Worm (Caenorhabditis elegans) whole organism, L4 larva: ENCODE results near the gene C16D9.1.

ENCODE experiments used
- D1046.2 ChIP-seq: fragments of 200-800 bp; sonication (Bioruptor generic); IDR thresholded peaks from 2 replicates; pipeline ENCODE4 v1.3.6; 2022; ENCODE audit warnings: missing genetic modification characterization, missing compliant biosample characterization
- F10B5.3 ChIP-seq: sonication (generic microtip); optimal IDR thresholded peaks from 2 replicates; lab custom pipeline; 2016; ENCODE audit warnings: mild to moderate bottlenecking, missing genetic modification characterization, missing compliant biosample characterization
- F37D6.2 ChIP-seq: sonication (generic microtip); optimal IDR thresholded peaks from 2 replicates; lab custom pipeline; 2016; ENCODE audit warnings: mild to moderate bottlenecking, missing genetic modification characterization, missing compliant biosample characterization
- F49E8.2 ChIP-seq: sonication (generic microtip); optimal IDR thresholded peaks from 2 replicates; lab custom pipeline; 2016; ENCODE audit warnings: missing compliant biosample characterization, mild to moderate bottlenecking, missing genetic modification characterization, borderline replicate concordance
- R02D3.7 ChIP-seq: fragments of 150-350 bp; sonication (generic microtip); optimal IDR thresholded peaks from 3 replicates; lab custom pipeline; 2014; ENCODE audit warnings: missing biosample characterization, missing genetic modification characterization
- Y75B8A.6 ChIP-seq: fragments of 200-800 bp; sonication (Bioruptor generic); IDR thresholded peaks from 2 replicates; pipeline ENCODE4 v1.3.6; 2022; ENCODE audit warnings: missing genetic modification reagents, missing genetic modification characterization, missing compliant biosample characterization
- ZK546.5 ChIP-seq, 2 experiments: sonication (generic microtip); optimal IDR thresholded peaks; 2 replicates each; lab custom pipeline; 2017; ENCODE audit warnings: missing biosample characterization in 2 of 2, missing genetic modification characterization in 2 of 2
- aha-1 ChIP-seq: fragments of 150-350 bp; peaks from one replicate; lab custom pipeline; 2014; ENCODE audit warnings: missing biosample characterization, missing genetic modification characterization
- ama-1 ChIP-seq: fragments of 150-350 bp; optimal IDR thresholded peaks from 2 replicates; lab custom pipeline; 2014; ENCODE audit warnings: inconsistent platforms, mixed read lengths
- attf-4 ChIP-seq: sonication (generic microtip); optimal IDR thresholded peaks from 3 replicates; lab custom pipeline; 2017; ENCODE audit warnings: missing biosample characterization, missing genetic modification characterization
- ceh-20 ChIP-seq: fragments of 200-800 bp; sonication (Bioruptor generic); IDR thresholded peaks from 2 replicates; pipeline ENCODE4 v1.3.6; 2022; ENCODE audit warnings: missing genetic modification reagents, missing genetic modification characterization, missing compliant biosample characterization
- ctbp-1 ChIP-seq: fragments of 200-800 bp; sonication (Bioruptor generic); IDR thresholded peaks from 2 replicates; pipeline ENCODE4 v1.3.6; 2022; ENCODE audit warnings: missing genetic modification reagents, missing genetic modification characterization, missing compliant biosample characterization
- daf-16 ChIP-seq, 3 experiments: sonication (generic microtip); optimal IDR thresholded peaks; 2 replicates each; lab custom pipeline; 2016 to 2017; ENCODE audit warnings: missing genetic modification characterization in 3 of 3, missing genetic modification reagents in 3 of 3, mild to moderate bottlenecking in 2 of 3, missing compliant biosample characterization in 2 of 3, missing biosample characterization in 1 of 3, moderate library complexity in 1 of 3
- daf-19 ChIP-seq: fragments of 200-800 bp; sonication (Bioruptor generic); conservative IDR thresholded peaks from 2 replicates; pipeline ENCODE4 v1.3.6; 2022; ENCODE audit warnings: missing genetic modification characterization, missing compliant biosample characterization
- dmd-6 ChIP-seq: fragments of 200-800 bp; sonication (Bioruptor generic); IDR thresholded peaks from 2 replicates; pipeline ENCODE4 v1.3.6; 2022; ENCODE audit warnings: missing genetic modification reagents, missing genetic modification characterization, missing compliant biosample characterization
- dve-1 ChIP-seq: sonication (generic microtip); optimal IDR thresholded peaks from 2 replicates; lab custom pipeline; 2017; ENCODE audit warnings: antibody characterized with exemption, mild to moderate bottlenecking, missing genetic modification characterization, missing compliant biosample characterization; ENCODE audit not compliant: insufficient read depth
- fos-1 ChIP-seq: fragments of 150-350 bp; optimal IDR thresholded peaks from 2 replicates; lab custom pipeline; 2014; ENCODE audit warnings: missing biosample characterization, missing genetic modification characterization
- hif-1 ChIP-seq, 2 experiments: sonication (generic microtip); optimal IDR thresholded peaks; 2 replicates each; lab custom pipeline; 2016 to 2017; ENCODE audit warnings: missing compliant biosample characterization in 2 of 2, missing genetic modification characterization in 2 of 2, missing genetic modification reagents in 2 of 2, missing genotype in 2 of 2, mild to moderate bottlenecking in 1 of 2
- hlh-11 ChIP-seq: fragments of 200-800 bp; sonication (Bioruptor generic); optimal IDR thresholded peaks from 2 replicates; lab custom pipeline; 2018; ENCODE audit warnings: mild to moderate bottlenecking, missing genetic modification characterization, missing compliant biosample characterization
- hlh-30 ChIP-seq: sonication (generic microtip); optimal IDR thresholded peaks from 2 replicates; lab custom pipeline; 2017; ENCODE audit warnings: antibody characterized with exemption, mild to moderate bottlenecking, missing genetic modification characterization, missing compliant biosample characterization; ENCODE audit not compliant: insufficient read depth
- lin-1 ChIP-seq: fragments of 200-800 bp; sonication (Bioruptor generic); IDR thresholded peaks from 2 replicates; pipeline ENCODE4 v1.3.6; 2022; ENCODE audit warnings: missing genetic modification reagents, missing genetic modification characterization, missing compliant biosample characterization
- lin-15B ChIP-seq: fragments of 150-350 bp; sonication (generic microtip); optimal IDR thresholded peaks from 3 replicates; lab custom pipeline; 2014; ENCODE audit warnings: missing biosample characterization, missing genetic modification characterization
- mdt-29 ChIP-seq: fragments of 200-800 bp; sonication (Bioruptor generic); IDR thresholded peaks from 2 replicates; pipeline ENCODE4 v1.3.6; 2022; ENCODE audit warnings: missing genetic modification reagents, missing genetic modification characterization, missing compliant biosample characterization
- mep-1 ChIP-seq: fragments of 150-350 bp; sonication (generic microtip); optimal IDR thresholded peaks from 3 replicates; lab custom pipeline; 2014; ENCODE audit warnings: missing biosample characterization, missing genetic modification characterization
- nhr-10 ChIP-seq: fragments of 150-350 bp; optimal IDR thresholded peaks from 2 replicates; lab custom pipeline; 2014; ENCODE audit warnings: missing biosample characterization, missing genetic modification characterization
- nhr-102 ChIP-seq: sonication (generic microtip); optimal IDR thresholded peaks from 2 replicates; lab custom pipeline; 2016; ENCODE audit warnings: mild to moderate bottlenecking, missing genetic modification characterization, moderate library complexity, missing compliant biosample characterization
- nhr-11 ChIP-seq: fragments of 150-350 bp; optimal IDR thresholded peaks from 2 replicates; lab custom pipeline; 2014; ENCODE audit warnings: missing biosample characterization, missing genetic modification characterization
- nhr-25 ChIP-seq: sonication (generic microtip); optimal IDR thresholded peaks from 2 replicates; lab custom pipeline; 2017; ENCODE audit warnings: missing genetic modification characterization, mild to moderate bottlenecking, missing compliant biosample characterization, antibody characterized with exemption, moderate library complexity, borderline replicate concordance; ENCODE audit not compliant: insufficient read depth
- nhr-48 ChIP-seq: sonication (generic microtip); optimal IDR thresholded peaks from 2 replicates; lab custom pipeline; 2016; ENCODE audit warnings: mild to moderate bottlenecking, missing genetic modification characterization, missing compliant biosample characterization
- nhr-6 ChIP-seq: fragments of 150-350 bp; optimal IDR thresholded peaks from 2 replicates; lab custom pipeline; 2014; ENCODE audit warnings: missing biosample characterization, missing genetic modification characterization
- nhr-77 ChIP-seq: fragments of 150-350 bp; optimal IDR thresholded peaks from 2 replicates; lab custom pipeline; 2014; ENCODE audit warnings: missing biosample characterization, missing genetic modification characterization
- pha-4 ChIP-seq, 2 experiments: fragments of 150-350 bp in 1 of 2; fragments of 200-800 bp in 1 of 2; sonication (Bioruptor generic) in 1 of 2; IDR thresholded peaks in 1 of 2; optimal IDR thresholded peaks in 1 of 2; 2 replicates each; pipeline versions ENCODE4 v1.3.6 to Lab custom; 2014 to 2022; ENCODE audit warnings: missing genetic modification characterization in 2 of 2, missing genetic modification reagents in 2 of 2, missing biosample characterization in 1 of 2, missing compliant biosample characterization in 1 of 2
- php-3 ChIP-seq: fragments of 200-800 bp; sonication (Bioruptor generic); IDR thresholded peaks from 2 replicates; pipeline ENCODE4 v1.3.6; 2022; ENCODE audit warnings: missing genetic modification reagents, missing genetic modification characterization, missing compliant biosample characterization
- pqm-1 ChIP-seq: sonication (generic microtip); optimal IDR thresholded peaks from 2 replicates; lab custom pipeline; 2017; ENCODE audit warnings: missing biosample characterization, missing genetic modification characterization
- rbr-2 ChIP-seq: sonication (generic microtip); optimal IDR thresholded peaks from 2 replicates; lab custom pipeline; 2016; ENCODE audit warnings: missing genotype, missing genetic modification characterization, missing compliant biosample characterization
- saeg-2 ChIP-seq: fragments of 200-800 bp; sonication (Bioruptor generic); IDR thresholded peaks from 2 replicates; pipeline ENCODE4 v1.3.6; 2022; ENCODE audit warnings: missing genetic modification reagents, missing genetic modification characterization, missing compliant biosample characterization
- sdz-12 ChIP-seq: fragments of 200-800 bp; sonication (Bioruptor generic); optimal IDR thresholded peaks from 2 replicates; lab custom pipeline; 2018; ENCODE audit warnings: mild to moderate bottlenecking, missing genetic modification characterization, missing compliant biosample characterization
- tag-97 ChIP-seq: fragments of 200-800 bp; sonication (Bioruptor generic); IDR thresholded peaks from 2 replicates; pipeline ENCODE4 v1.3.6; 2022; ENCODE audit warnings: missing genetic modification characterization, missing compliant biosample characterization
- tra-1 ChIP-seq: fragments of 200-800 bp; sonication (Bioruptor generic); IDR thresholded peaks from 2 replicates; pipeline ENCODE4 v1.3.6; 2022; ENCODE audit warnings: missing genetic modification reagents, missing genetic modification characterization, missing compliant biosample characterization
- unc-62 ChIP-seq, 3 experiments: fragments of 150-350 bp in 1 of 3; sonication (generic microtip); optimal IDR thresholded peaks in 2 of 3; peaks in 1 of 3; 1 replicate in 1 of 3; 2 replicates in 2 of 3; lab custom pipeline; 2014 to 2017; ENCODE audit warnings: missing biosample characterization in 3 of 3, missing genetic modification characterization in 3 of 3, missing genetic modification reagents in 3 of 3, missing genotype in 1 of 3
- vab-7 ChIP-seq: fragments of 200-800 bp; sonication (Bioruptor generic); IDR thresholded peaks from 2 replicates; pipeline ENCODE4 v1.3.6; 2022; ENCODE audit warnings: missing genetic modification reagents, missing genetic modification characterization, missing compliant biosample characterization
- zag-1 ChIP-seq: fragments of 150-350 bp; optimal IDR thresholded peaks from 2 replicates; lab custom pipeline; 2014; ENCODE audit warnings: missing biosample characterization, missing genetic modification characterization
- ztf-11 ChIP-seq: fragments of 150-350 bp; optimal IDR thresholded peaks from 2 replicates; lab custom pipeline; 2014; ENCODE audit warnings: missing biosample characterization, missing genetic modification characterization

The C16D9.1 gene

ce11 chrV:8268902-8269301, 9.8 kb downstream of the C16D9.1 start, which contains the start of the genes asp-6 and asp-12 (continued):
- TF ChIP-seq daf-16 (GFP tag; optimal IDR thresholded peaks at IDR 0.05; lab: Kevin White, UChicago) (no peak), daf-16 (tag; optimal IDR thresholded peaks at IDR 0.05; lab: Kevin White, UChicago) (peak; percentile 64), fos-1 (tag; lab: Kevin White, UChicago) (no peak), ctbp-1 (GFP tag; lab: Robert Waterston, UW) (no peak), unc-62 (GFP tag; optimal IDR thresholded peaks at IDR 0.05 in 1 of 2; lab: Kevin White, UChicago) (peak in 1 of 2 experiments; percentile 12), unc-62 (tag; optimal IDR thresholded peaks at IDR 0.05; lab: Kevin White, UChicago) (no peak), attf-4 (tag; lab: Kevin White, UChicago) (no peak), nhr-6 (tag; lab: Kevin White, UChicago) (no peak), ceh-20 (GFP tag; lab: Robert Waterston, UW) (no peak), pqm-1 (tag; lab: Kevin White, UChicago) (peak; percentile 59)

- TF ChIP-seq daf-16 (GFP tag; optimal IDR thresholded peaks at IDR 0.05; lab: Kevin White, UChicago) (peak in 1 of 2 experiments; percentile 53), daf-16 (tag; optimal IDR thresholded peaks at IDR 0.05; lab: Kevin White, UChicago) (peak; percentile 82), dve-1 (tag; lab: Kevin White, UChicago) (peak; percentile 87), pha-4 (GFP tag; IDR thresholded peaks at IDR 0.05; lab: Robert Waterston, UW) (peak; percentile 29; the same call in 1 of the 2 replicates), pha-4 (tag; optimal IDR thresholded peaks at IDR 0.05; lab: Kevin White, UChicago) (no peak), ztf-11 (no peak), nhr-102 (peak; percentile 53), hif-1 (tag; optimal IDR thresholded peaks at IDR 0.05; lab: Kevin White, UChicago) (peak in 1 of 2 experiments; percentile 19), mdt-29 (GFP tag; lab: Robert Waterston, UW) (no peak), tra-1 (GFP tag; lab: Robert Waterston, UW) (peak; percentile 35; the same call in 1 of the 2 replicates), lin-15B (tag; lab: Kevin White, UChicago) (no peak), dmd-6 (GFP tag; lab: Robert Waterston, UW) (peak; percentile 84), nhr-48 (tag; lab: Kevin White, UChicago) (peak; percentile 73), hlh-11 (tag; lab: Kevin White, UChicago) (peak; percentile 75), php-3 (GFP tag; lab: Robert Waterston, UW) (peak; percentile 50; the same call in 1 of the 2 replicates), hlh-30 (peak; percentile 47), F37D6.2 (tag; lab: Kevin White, UChicago) (no peak), D1046.2 (no peak), Y75B8A.6 (GFP tag; lab: Robert Waterston, UW) (no peak), nhr-25 (tag; lab: Kevin White, UChicago) (no peak), lin-1 (GFP tag; lab: Robert Waterston, UW) (peak; percentile 84), R02D3.7 (tag; lab: Kevin White, UChicago) (no peak), tag-97 (GFP tag; lab: Robert Waterston, UW) (no peak), nhr-11 (no peak)
Measured at ce11 chrV:8269878-8270277, 10.8 kb downstream of the C16D9.1 start.

- TF ChIP-seq zag-1 (tag; lab: Kevin White, UChicago) (no peak), unc-62 (GFP tag; optimal IDR thresholded peaks at IDR 0.05 in 1 of 2; lab: Kevin White, UChicago) (peak in 1 of 2 experiments; percentile 94), unc-62 (tag; optimal IDR thresholded peaks at IDR 0.05; lab: Kevin White, UChicago) (no peak), ZK546.5 (tag; optimal IDR thresholded peaks at IDR 0.05; lab: Kevin White, UChicago) (no peak), ama-1 (lab: Kevin White, UChicago) (no peak)
Measured at ce11 chrV:8271395-8271794, 12.3 kb downstream of the C16D9.1 start.

ce11 chrV:8271995-8272394, 12.9 kb downstream of the C16D9.1 start, which contains the start of gene asp-5:
TSS of gene asp-5 (plus strand) at chrV:8272385.
- no peak for TF ChIP-seq mep-1 (tag; lab: Kevin White, UChicago)
- peak; percentile 41 for TF ChIP-seq hlh-11 (tag; lab: Kevin White, UChicago)
- TF ChIP-seq dmd-6 (GFP tag; lab: Robert Waterston, UW): peak; percentile 26; the same call in 1 of the 2 replicates
- no peak for TF ChIP-seq F49E8.2 (tag; lab: Kevin White, UChicago)
- no peak for TF ChIP-seq daf-16 (GFP tag; optimal IDR thresholded peaks at IDR 0.05; lab: Kevin White, UChicago)
- peak; percentile 62 for TF ChIP-seq daf-16 (tag; optimal IDR thresholded peaks at IDR 0.05; lab: Kevin White, UChicago)
- TF ChIP-seq saeg-2: no peak
- TF ChIP-seq dve-1 (tag; lab: Kevin White, UChicago): peak; percentile 59
- TF ChIP-seq aha-1 (tag; lab: Kevin White, UChicago): peak; percentile 69
- TF ChIP-seq nhr-77 (tag; lab: Kevin White, UChicago): peak; percentile 42
- no peak for TF ChIP-seq rbr-2 (tag; lab: Kevin White, UChicago)
- no peak for TF ChIP-seq daf-19 (GFP tag; lab: Robert Waterston, UW)
- TF ChIP-seq Y75B8A.6 (GFP tag; lab: Robert Waterston, UW): no peak
- TF ChIP-seq F10B5.3 (tag; lab: Kevin White, UChicago): no peak
- no peak for TF ChIP-seq tra-1 (GFP tag; lab: Robert Waterston, UW)
- TF ChIP-seq pqm-1 (tag; lab: Kevin White, UChicago): peak; percentile 71
- no peak for TF ChIP-seq vab-7 (GFP tag; lab: Robert Waterston, UW)
- no peak for TF ChIP-seq sdz-12 (GFP tag; lab: Kevin White, UChicago)
- TF ChIP-seq nhr-10 (tag; lab: Kevin White, UChicago): no peak
